Comparison of ENCODE assay signal across 4 worm cellular contexts in genomic region chrX:5429335-5429734, ce11.
TF ChIP-seq lines count a peak whose summit lies in the region.

No protein-coding gene starts in this region.

TF ChIP-seq in whole organism, L2 larva, 48 proteins besides CTCF, POLR2A, EP300 and RAD21 (continued from another document):
- TF ChIP-seq skn-1 (tag; optimal IDR thresholded peaks at IDR 0.05; lab: Kevin White, UChicago), result peak; percentile 66
- TF ChIP-seq ama-1 (optimal IDR thresholded peaks at IDR 0.05; lab: Kevin White, UChicago), result no peak
- TF ChIP-seq fos-1 (tag; optimal IDR thresholded peaks at IDR 0.05; lab: Kevin White, UChicago), result peak; percentile 98
- TF ChIP-seq nhr-237 (tag; optimal IDR thresholded peaks at IDR 0.05; lab: Kevin White, UChicago), result peak; percentile 93
- no peak for TF ChIP-seq nhr-23 (tag; optimal IDR thresholded peaks at IDR 0.05; lab: Kevin White, UChicago)
- TF ChIP-seq nhr-11 (tag; optimal IDR thresholded peaks at IDR 0.05; lab: Kevin White, UChicago), result peak; percentile 76
- TF ChIP-seq alr-1 (tag; optimal IDR thresholded peaks at IDR 0.05; lab: Kevin White, UChicago), result peak; percentile 83
- peak; percentile 93 for TF ChIP-seq unc-39 (tag; optimal IDR thresholded peaks at IDR 0.05; lab: Kevin White, UChicago)
- peak; percentile 94 for TF ChIP-seq ztf-4 (tag; optimal IDR thresholded peaks at IDR 0.05; lab: Kevin White, UChicago)
- peak; percentile 96 for TF ChIP-seq lin-13 (GFP tag; optimal IDR thresholded peaks at IDR 0.05; lab: Kevin White, UChicago)
- peak; percentile 96 for TF ChIP-seq nhr-10 (tag; optimal IDR thresholded peaks at IDR 0.05; lab: Kevin White, UChicago)
- peak; percentile 95 for TF ChIP-seq aly-2 (tag; optimal IDR thresholded peaks at IDR 0.05; lab: Kevin White, UChicago)
- TF ChIP-seq gmeb-1 (tag; optimal IDR thresholded peaks at IDR 0.05; lab: Kevin White, UChicago), result peak; percentile 93
- peak; percentile 74 for TF ChIP-seq R02D3.7 (tag; optimal IDR thresholded peaks at IDR 0.05; lab: Kevin White, UChicago)
- TF ChIP-seq mab-5 (tag; optimal IDR thresholded peaks at IDR 0.05; lab: Kevin White, UChicago), result peak; percentile 96
- TF ChIP-seq sma-3 (GFP tag; optimal IDR thresholded peaks at IDR 0.05; lab: Kevin White, UChicago), result peak; percentile 99
- peak; percentile 98 for TF ChIP-seq sem-4 (tag; optimal IDR thresholded peaks at IDR 0.05; lab: Kevin White, UChicago)
- TF ChIP-seq ceh-16 (tag; optimal IDR thresholded peaks at IDR 0.05; lab: Kevin White, UChicago), result peak; percentile 99
- peak; percentile 98 for TF ChIP-seq nhr-6 (tag; optimal IDR thresholded peaks at IDR 0.05; lab: Kevin White, UChicago)
- peak; percentile 96 for TF ChIP-seq C34F6.9 (tag; optimal IDR thresholded peaks at IDR 0.05; lab: Kevin White, UChicago)
- TF ChIP-seq sma-9 (GFP tag; optimal IDR thresholded peaks at IDR 0.05; lab: Kevin White, UChicago), result peak; percentile 97
- TF ChIP-seq sma-9 (tag; optimal IDR thresholded peaks at IDR 0.05; lab: Kevin White, UChicago), result no peak
- TF ChIP-seq nhr-129 (tag; optimal IDR thresholded peaks at IDR 0.05; lab: Kevin White, UChicago), result peak; percentile 100
- TF ChIP-seq elt-3 (tag; optimal IDR thresholded peaks at IDR 0.05; lab: Kevin White, UChicago), result no peak
- TF ChIP-seq nhr-21 (tag; optimal IDR thresholded peaks at IDR 0.05; lab: Kevin White, UChicago), result peak; percentile 99
- TF ChIP-seq unc-62 (GFP tag; optimal IDR thresholded peaks at IDR 0.05; lab: Kevin White, UChicago), result peak; percentile 84

TF ChIP-seq in whole organism, L4 larva, 104 proteins besides CTCF, POLR2A, EP300 and RAD21 (continued from another document and continues in another):
- TF ChIP-seq ces-1 (GFP tag; optimal IDR thresholded peaks at IDR 0.05; lab: Kevin White, UChicago) (peak; percentile 78), nhr-76 (tag; optimal IDR thresholded peaks at IDR 0.05; lab: Kevin White, UChicago) (peak; percentile 76), lir-3 (tag; optimal IDR thresholded peaks at IDR 0.05; lab: Kevin White, UChicago) (peak; percentile 92), Y75B8A.6 (GFP tag; IDR thresholded peaks at IDR 0.05; lab: Robert Waterston, UW) (peak; percentile 77; the same call in 1 of the 2 replicates), T20F7.1 (GFP tag; optimal IDR thresholded peaks at IDR 0.05; lab: Kevin White, UChicago) (peak; percentile 91), zag-1 (tag; optimal IDR thresholded peaks at IDR 0.05; lab: Kevin White, UChicago) (peak; percentile 89), dmd-9 (GFP tag; IDR thresholded peaks at IDR 0.05; lab: Robert Waterston, UW) (peak; percentile 88), saeg-2 (GFP tag; IDR thresholded peaks at IDR 0.05; lab: Robert Waterston, UW) (peak; percentile 92), lin-1 (GFP tag; IDR thresholded peaks at IDR 0.05; lab: Robert Waterston, UW) (peak; percentile 85), unc-39 (tag; optimal IDR thresholded peaks at IDR 0.05; lab: Kevin White, UChicago) (no peak), nhr-25 (tag; optimal IDR thresholded peaks at IDR 0.05; lab: Kevin White, UChicago; ENCODE audit: borderline replicate concordance, insufficient read depth) (peak; percentile 95), F26F4.8 (GFP tag; conservative IDR thresholded peaks at IDR 0.05; lab: Robert Waterston, UW) (no peak), tag-97 (GFP tag; IDR thresholded peaks at IDR 0.05; lab: Robert Waterston, UW) (no peak), daf-12 (tag; optimal IDR thresholded peaks at IDR 0.05; lab: Kevin White, UChicago) (no peak), nhr-111 (GFP tag; optimal IDR thresholded peaks at IDR 0.05; lab: Kevin White, UChicago) (no peak), dpl-1 (GFP tag; optimal IDR thresholded peaks at IDR 0.05; lab: Kevin White, UChicago) (peak; percentile 72), ceh-62 (tag; optimal IDR thresholded peaks at IDR 0.05; lab: Kevin White, UChicago) (no peak), dmd-6 (GFP tag; IDR thresholded peaks at IDR 0.05; lab: Robert Waterston, UW) (peak; percentile 97), T26A8.4 (GFP tag; IDR thresholded peaks at IDR 0.05; lab: Robert Waterston, UW) (peak; percentile 99), mxl-3 (GFP tag; optimal IDR thresholded peaks at IDR 0.05; lab: Kevin White, UChicago) (peak; percentile 97), daf-19 (GFP tag; conservative IDR thresholded peaks at IDR 0.05; lab: Robert Waterston, UW) (peak; percentile 97), lin-13 (GFP tag; optimal IDR thresholded peaks at IDR 0.05; lab: Kevin White, UChicago) (peak; percentile 95), Y48G9A.11 (GFP tag; IDR thresholded peaks at IDR 0.05; lab: Robert Waterston, UW) (no peak), mxl-2 (GFP tag; conservative IDR thresholded peaks at IDR 0.05; lab: Robert Waterston, UW) (peak; percentile 87), dmd-8 (GFP tag; IDR thresholded peaks at IDR 0.05; lab: Robert Waterston, UW) (peak; percentile 73), hlh-11 (tag; optimal IDR thresholded peaks at IDR 0.05; lab: Kevin White, UChicago) (peak; percentile 95), aha-1 (tag; lab: Kevin White, UChicago) (peak; percentile 100), nhr-10 (tag; optimal IDR thresholded peaks at IDR 0.05; lab: Kevin White, UChicago) (peak; percentile 97), ceh-44 (GFP tag; IDR thresholded peaks at IDR 0.05; lab: Robert Waterston, UW) (no peak), madf-9 (GFP tag; conservative IDR thresholded peaks at IDR 0.05; lab: Robert Waterston, UW) (peak; percentile 96), ztf-7 (tag; optimal IDR thresholded peaks at IDR 0.05; lab: Kevin White, UChicago) (peak; percentile 96), spr-1 (tag; optimal IDR thresholded peaks at IDR 0.05; lab: Kevin White, UChicago) (peak; percentile 97), Y105C5A.15 (GFP tag; IDR thresholded peaks at IDR 0.05; lab: Robert Waterston, UW) (peak; percentile 53; the same call in 1 of the 2 replicates), ceh-28 (tag; optimal IDR thresholded peaks at IDR 0.05; lab: Kevin White, UChicago) (peak; percentile 91), daf-16 (GFP tag; optimal IDR thresholded peaks at IDR 0.05; lab: Kevin White, UChicago) (peak in 1 of 2 experiments; percentile 99), daf-16 (tag; optimal IDR thresholded peaks at IDR 0.05; lab: Kevin White, UChicago) (peak; percentile 95)

TF ChIP-seq in whole organism, late embryonic, 69 proteins besides CTCF, POLR2A, EP300 and RAD21 (continued from another document and continues in another):
- TF ChIP-seq pha-2 (tag; optimal IDR thresholded peaks at IDR 0.05; lab: Kevin White, UChicago), result no peak
- TF ChIP-seq syd-9 (tag; optimal IDR thresholded peaks at IDR 0.05; lab: Kevin White, UChicago), result peak; percentile 93
- no peak for TF ChIP-seq lin-11 (tag; optimal IDR thresholded peaks at IDR 0.05; lab: Kevin White, UChicago)
- TF ChIP-seq npax-4 (tag; optimal IDR thresholded peaks at IDR 0.05; lab: Kevin White, UChicago), result no peak
- TF ChIP-seq nfya-1 (tag; optimal IDR thresholded peaks at IDR 0.05; lab: Kevin White, UChicago), result peak; percentile 96
- TF ChIP-seq fkh-10 (GFP tag; optimal IDR thresholded peaks at IDR 0.05; lab: Kevin White, UChicago), result peak; percentile 93
- TF ChIP-seq fax-1 (tag; optimal IDR thresholded peaks at IDR 0.05; lab: Kevin White, UChicago), result peak; percentile 53
- TF ChIP-seq ets-4 (tag; optimal IDR thresholded peaks at IDR 0.05; lab: Kevin White, UChicago), result no peak
- peak; percentile 99 for TF ChIP-seq sdc-2 (tag; optimal IDR thresholded peaks at IDR 0.05; lab: Kevin White, UChicago)
- TF ChIP-seq C08G9.2 (tag; optimal IDR thresholded peaks at IDR 0.05; lab: Kevin White, UChicago), result peak; percentile 79
- TF ChIP-seq hlh-13 (GFP tag; optimal IDR thresholded peaks at IDR 0.05; lab: Kevin White, UChicago), result peak; percentile 9
- peak; percentile 68 for TF ChIP-seq T23F11.4 (GFP tag; optimal IDR thresholded peaks at IDR 0.05; lab: Kevin White, UChicago)
- peak; percentile 99 for TF ChIP-seq ceh-18 (tag; optimal IDR thresholded peaks at IDR 0.05; lab: Kevin White, UChicago)
- TF ChIP-seq ahr-1 (tag; optimal IDR thresholded peaks at IDR 0.05; lab: Kevin White, UChicago), result peak; percentile 12
- no peak for TF ChIP-seq ceh-24 (tag; optimal IDR thresholded peaks at IDR 0.05; lab: Kevin White, UChicago)
- TF ChIP-seq hlh-8 (tag; optimal IDR thresholded peaks at IDR 0.05; lab: Kevin White, UChicago), result peak; percentile 88
- TF ChIP-seq lim-6 (tag; optimal IDR thresholded peaks at IDR 0.05; lab: Kevin White, UChicago), result no peak
- TF ChIP-seq elt-2 (tag; optimal IDR thresholded peaks at IDR 0.05; lab: Kevin White, UChicago), result no peak
- peak; percentile 70 for TF ChIP-seq F13H6.1 (tag; optimal IDR thresholded peaks at IDR 0.05; lab: Kevin White, UChicago)
- TF ChIP-seq fkh-6 (tag; optimal IDR thresholded peaks at IDR 0.05; lab: Kevin White, UChicago), result peak; percentile 54
- TF ChIP-seq pha-4 (tag; optimal IDR thresholded peaks at IDR 0.05; lab: Kevin White, UChicago), result no peak
- TF ChIP-seq unc-3 (GFP tag; conservative IDR thresholded peaks at IDR 0.05; lab: Robert Waterston, UW), result no peak; the same call in 1 of the 2 replicates
- peak; percentile 46 for TF ChIP-seq unc-3 (tag; optimal IDR thresholded peaks at IDR 0.05; lab: Kevin White, UChicago)
- TF ChIP-seq ceh-14 (tag; optimal IDR thresholded peaks at IDR 0.05; lab: Kevin White, UChicago), result peak; percentile 88
- peak; percentile 28 for TF ChIP-seq ceh-48 (tag; optimal IDR thresholded peaks at IDR 0.05; lab: Kevin White, UChicago)
- TF ChIP-seq pros-1 (tag; optimal IDR thresholded peaks at IDR 0.05; lab: Kevin White, UChicago), result peak; percentile 97
- peak; percentile 93 for TF ChIP-seq ceh-22 (tag; optimal IDR thresholded peaks at IDR 0.05; lab: Kevin White, UChicago)
- TF ChIP-seq nhr-11 (tag; optimal IDR thresholded peaks at IDR 0.05; lab: Kevin White, UChicago), result no peak
- peak; percentile 93 for TF ChIP-seq ceh-34 (tag; optimal IDR thresholded peaks at IDR 0.05; lab: Kevin White, UChicago)
- peak; percentile 42 for TF ChIP-seq unc-55 (GFP tag; optimal IDR thresholded peaks at IDR 0.05; lab: Kevin White, UChicago)
- TF ChIP-seq pag-3 (tag; optimal IDR thresholded peaks at IDR 0.05; lab: Kevin White, UChicago; ENCODE audit: borderline replicate concordance), result no peak
- TF ChIP-seq dve-1 (tag; optimal IDR thresholded peaks at IDR 0.05; lab: Kevin White, UChicago), result peak; percentile 97
- peak; percentile 16 for TF ChIP-seq C38D4.7 (GFP tag; optimal IDR thresholded peaks at IDR 0.05; lab: Kevin White, UChicago)
- TF ChIP-seq sox-2 (GFP tag; IDR thresholded peaks at IDR 0.05; lab: Robert Waterston, UW), result peak; percentile 51
- no peak for TF ChIP-seq pax-1 (tag; optimal IDR thresholded peaks at IDR 0.05; lab: Kevin White, UChicago)
- peak; percentile 83 for TF ChIP-seq madf-2 (tag; optimal IDR thresholded peaks at IDR 0.05; lab: Kevin White, UChicago)
- TF ChIP-seq K02D7.2 (tag; optimal IDR thresholded peaks at IDR 0.05; lab: Kevin White, UChicago), result no peak
- TF ChIP-seq pqm-1 (tag; optimal IDR thresholded peaks at IDR 0.05; lab: Kevin White, UChicago), result peak; percentile 89
- TF ChIP-seq ztf-16 (tag; optimal IDR thresholded peaks at IDR 0.05; lab: Kevin White, UChicago), result peak; percentile 81
- peak; percentile 77 for TF ChIP-seq ceh-6 (GFP tag; optimal IDR thresholded peaks at IDR 0.05; lab: Kevin White, UChicago)

TF ChIP-seq in whole organism, mixed stage, embryonic, 35 proteins besides CTCF, POLR2A, EP300 and RAD21 (continued from another document):
- peak; percentile 75 for TF ChIP-seq ceh-43 (GFP tag; optimal IDR thresholded peaks at IDR 0.05; lab: Kevin White, UChicago)
